Fruit fly (Drosophila melanogaster): ENCODE measurements around the gene CG15564.

The CG15564 gene

dm6 chr3R:31252093-31252962 is 17.2 kb upstream of the CG15564 start, which contains the start of the genes qless and mRpL32 (continued):
- TF ChIP-seq chinmo (GFP tag; IDR thresholded peaks at IDR 0.05; ENCODE audit: partially characterized antibody) (peak; percentile 52; the same call in 1 of the 4 replicates), Med (GFP tag) (peak; percentile 94), Blimp-1 (GFP tag; optimal IDR thresholded peaks at IDR 0.05) (peak; percentile 55), NC2β (GFP tag; optimal IDR thresholded peaks at IDR 0.05) (peak; percentile 25), lbe (GFP tag; optimal IDR thresholded peaks at IDR 0.05) (peak; percentile 67), sd (tag; optimal IDR thresholded peaks at IDR 0.05) (no peak), tx (GFP tag; optimal IDR thresholded peaks at IDR 0.05) (peak; percentile 36)

DNA sequence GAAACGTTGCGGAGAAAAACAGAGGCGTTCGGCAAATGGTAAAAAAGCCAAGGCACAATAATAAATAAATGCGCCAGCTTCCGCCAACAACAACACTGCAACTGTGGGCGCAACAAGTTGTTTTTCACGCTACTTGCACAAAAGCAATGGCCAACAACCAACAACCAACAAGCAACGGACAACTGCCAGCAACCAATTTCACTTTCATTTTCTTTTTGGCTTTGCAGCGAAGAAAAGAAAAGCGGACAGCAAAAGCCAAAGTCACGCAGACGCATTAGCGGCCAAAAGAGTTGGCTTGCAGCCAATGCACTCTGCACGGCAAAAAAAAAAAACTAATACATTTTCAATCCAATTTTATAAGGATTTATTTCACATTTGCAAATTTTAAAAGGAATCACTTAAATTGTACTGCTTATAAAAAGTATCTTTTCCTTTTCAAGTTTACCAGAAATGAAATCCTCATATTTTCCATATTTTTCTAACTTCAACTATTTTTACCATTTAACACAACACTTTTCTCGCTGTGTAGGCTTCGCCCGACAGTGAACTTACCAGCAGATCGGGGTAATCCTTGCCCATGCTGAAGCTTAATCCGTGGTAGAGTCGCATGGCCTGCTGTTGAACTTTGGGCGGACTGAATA is 16.1 kb upstream of the CG15564 start:
- TF ChIP-seq vvl (GFP tag; IDR thresholded peaks at IDR 0.05) (peak; percentile 20; the same call in 1 of the 2 replicates), CG8388 (GFP tag; optimal IDR thresholded peaks at IDR 0.05) (peak; percentile 4), CG11504 (tag; optimal IDR thresholded peaks at IDR 0.05) (peak; percentile 6), az2 (GFP tag; optimal IDR thresholded peaks at IDR 0.05) (peak; percentile 20), CG2129 (GFP tag; IDR thresholded peaks at IDR 0.05; ENCODE audit: partially characterized antibody) (no peak), CG9215 (GFP tag; IDR thresholded peaks at IDR 0.05) (no peak), Antp (GFP tag; optimal IDR thresholded peaks at IDR 0.05) (no peak), gem (tag; optimal IDR thresholded peaks at IDR 0.05) (peak; percentile 31), repo (GFP tag; optimal IDR thresholded peaks at IDR 0.05) (no peak), CG2889 (GFP tag; IDR thresholded peaks at IDR 0.05) (no peak), CG11695 (GFP tag; IDR thresholded peaks at IDR 0.05) (no peak), CG12391 (tag; optimal IDR thresholded peaks at IDR 0.05) (peak; percentile 7), Fer2 (tag; optimal IDR thresholded peaks at IDR 0.05) (no peak), CG2678 (tag; optimal IDR thresholded peaks at IDR 0.05) (peak; percentile 33), CG9876 (GFP tag; optimal IDR thresholded peaks at IDR 0.05) (no peak), Ptx1 (GFP tag; IDR thresholded peaks at IDR 0.05) (0 out of 2 replicates have a peak, but pooled peaks have one; percentile 20), CG10209 (GFP tag; optimal IDR thresholded peaks at IDR 0.05) (no peak), jumu (GFP tag; optimal IDR thresholded peaks at IDR 0.05) (no peak), sens (GFP tag) (peak; percentile 69), dmrt99B (tag; optimal IDR thresholded peaks at IDR 0.05) (peak; percentile 31), CG7839 (tag; optimal IDR thresholded peaks at IDR 0.05) (peak; percentile 1), Xrp1 (GFP tag; IDR thresholded peaks at IDR 0.05) (peak; percentile 39; the same call in 1 of the 2 replicates), Sox102F (GFP tag; optimal IDR thresholded peaks at IDR 0.05) (peak; percentile 49), ftz-f1 (GFP tag; optimal IDR thresholded peaks at IDR 0.05) (no peak), nmo (GFP tag; optimal IDR thresholded peaks at IDR 0.05) (peak; percentile 17), bsh (GFP tag; optimal IDR thresholded peaks at IDR 0.05) (peak in 1 of 2 experiments; percentile 27), Drgx (GFP tag; IDR thresholded peaks at IDR 0.05) (peak; percentile 55), Blimp-1 (GFP tag; optimal IDR thresholded peaks at IDR 0.05) (peak; percentile 91), Ssrp (tag; optimal IDR thresholded peaks at IDR 0.05) (peak; percentile 0), prd (optimal IDR thresholded peaks at IDR 0.05) (no peak), prd (GFP tag; IDR thresholded peaks at IDR 0.05) (peak; percentile 17; the same call in 1 of the 3 replicates), CG10979 (tag; optimal IDR thresholded peaks at IDR 0.05) (peak; percentile 41), al (GFP tag; IDR thresholded peaks at IDR 0.05) (no peak), row (GFP tag; IDR thresholded peaks at IDR 0.05) (peak; percentile 17; the same call in 1 of the 3 replicates), CG6689 (GFP tag; IDR thresholded peaks at IDR 0.05) (peak; percentile 11; the same call in 1 of the 2 replicates), CG17359 (tag; optimal IDR thresholded peaks at IDR 0.05) (no peak), dmrt11E (tag; optimal IDR thresholded peaks at IDR 0.05) (no peak), ash1 (GFP tag; optimal IDR thresholded peaks at IDR 0.05) (no peak), Hr51 (GFP tag; optimal IDR thresholded peaks at IDR 0.05) (peak in 1 of 2 experiments; percentile 6)

Data from whole organism, embryonic.